Fruit fly (Drosophila melanogaster) whole organism, embryonic: ENCODE results near the gene CG8051.
A peak's percentile ranks its signal among the peaks of the same experiment; 100 is the strongest.

ENCODE experiments used
- Ada2b ChIP-seq: fragments of 200-800 bp; sonication (Bioruptor generic); IDR thresholded peaks from 2 replicates; pipeline ENCODE4 v1.3.6; 2022; ENCODE audit warnings: missing biosample characterization, missing genetic modification characterization
- Atf3 ChIP-seq: fragments of 200-800 bp; sonication (Bioruptor generic); optimal IDR thresholded peaks from 3 replicates; lab custom pipeline; 2016; ENCODE audit warnings: missing biosample characterization, missing genetic modification characterization
- Atf6 ChIP-seq: fragments of 200-800 bp; sonication (Bioruptor generic); IDR thresholded peaks from 2 replicates; pipeline ENCODE4 v1.3.6; 2022; ENCODE audit warnings: missing biosample characterization, missing genetic modification characterization
- Bgb ChIP-seq: fragments of 200-800 bp; sonication (Bioruptor generic); IDR thresholded peaks from 2 replicates; pipeline ENCODE4 v1.3.6; 2022; ENCODE audit warnings: missing biosample characterization, missing genetic modification characterization; ENCODE audit not compliant: partially characterized antibody
- CG1024 ChIP-seq: fragments of 200-800 bp; sonication (Bioruptor generic); IDR thresholded peaks from 2 replicates; pipeline ENCODE4 v1.3.6; 2022; ENCODE audit warnings: missing biosample characterization, missing genetic modification characterization
- CG11456 ChIP-seq: fragments of 200-800 bp; sonication (Bioruptor generic); IDR thresholded peaks from 3 replicates; pipeline ENCODE4 v1.3.6; 2022; ENCODE audit warnings: missing biosample characterization, missing genetic modification characterization
- CG11695 ChIP-seq: fragments of 200-800 bp; sonication (Bioruptor generic); IDR thresholded peaks from 3 replicates; pipeline ENCODE4 v1.3.6; 2022; ENCODE audit warnings: missing biosample characterization, missing genetic modification characterization
- CG14667 ChIP-seq: fragments of 200-800 bp; sonication (Bioruptor generic); IDR thresholded peaks from 2 replicates; pipeline ENCODE4 v1.3.6; 2022; ENCODE audit warnings: missing biosample characterization, missing genetic modification characterization
- CG14860 ChIP-seq: fragments of 200-800 bp; sonication (Bioruptor generic); IDR thresholded peaks from 3 replicates; pipeline ENCODE4 v1.3.6; 2022; ENCODE audit warnings: missing biosample characterization, missing genetic modification characterization; ENCODE audit not compliant: partially characterized antibody
- CG1792 ChIP-seq: fragments of 200-800 bp; sonication (Bioruptor generic); optimal IDR thresholded peaks from 2 replicates; lab custom pipeline; 2016; ENCODE audit warnings: missing biosample characterization, missing genetic modification characterization
- CG1832 ChIP-seq: fragments of 200-800 bp; sonication (Bioruptor generic); optimal IDR thresholded peaks from 2 replicates; lab custom pipeline; 2017; ENCODE audit warnings: missing biosample characterization, mild to moderate bottlenecking, missing genetic modification characterization, inconsistent platforms
- CG2712 ChIP-seq: fragments of 200-800 bp; optimal IDR thresholded peaks from 3 replicates; lab custom pipeline; 2019; ENCODE audit warnings: missing biosample characterization, mild to moderate bottlenecking, missing genetic modification characterization, moderate library complexity
- CG2875 ChIP-seq: fragments of 200-800 bp; sonication (Bioruptor generic); optimal IDR thresholded peaks from 2 replicates; lab custom pipeline; 2017; ENCODE audit warnings: missing biosample characterization, mild to moderate bottlenecking, missing genetic modification characterization, missing genetic modification reagents
- CG3065 ChIP-seq: fragments of 200-800 bp; sonication (Bioruptor generic); optimal IDR thresholded peaks from 2 replicates; lab custom pipeline; 2016; ENCODE audit warnings: missing biosample characterization, missing genetic modification characterization
- CG34376 ChIP-seq: fragments of 200-800 bp; sonication (Bioruptor generic); optimal IDR thresholded peaks from 2 replicates; lab custom pipeline; 2018; ENCODE audit warnings: missing biosample characterization, mild to moderate bottlenecking, missing genetic modification characterization
- CG42726 ChIP-seq: fragments of 200-800 bp; sonication (Bioruptor generic); IDR thresholded peaks from 2 replicates; pipeline ENCODE4 v1.3.6; 2022; ENCODE audit warnings: missing biosample characterization, missing genetic modification characterization; ENCODE audit not compliant: partially characterized antibody
- CG43689 ChIP-seq: fragments of 200-800 bp; sonication (Bioruptor generic); IDR thresholded peaks from 2 replicates; pipeline ENCODE4 v1.3.6; 2022; ENCODE audit warnings: missing biosample characterization, missing genetic modification characterization
- CG6654 ChIP-seq: fragments of 200-800 bp; sonication (Bioruptor generic); optimal IDR thresholded peaks from 2 replicates; lab custom pipeline; 2017; ENCODE audit warnings: missing biosample characterization, mild to moderate bottlenecking, missing genetic modification characterization
- CG6683 ChIP-seq: fragments of 200-800 bp; sonication (Bioruptor generic); optimal IDR thresholded peaks from 2 replicates; lab custom pipeline; 2017; ENCODE audit warnings: missing biosample characterization, mild to moderate bottlenecking, missing genetic modification characterization, missing genetic modification reagents
- CG7745 ChIP-seq: fragments of 200-800 bp; sonication (Bioruptor generic); optimal IDR thresholded peaks from 2 replicates; lab custom pipeline; 2018; ENCODE audit warnings: missing biosample characterization, mild to moderate bottlenecking, missing genetic modification characterization, moderate library complexity
- CG8388 ChIP-seq: fragments of 200-800 bp; sonication (Bioruptor generic); optimal IDR thresholded peaks from 2 replicates; lab custom pipeline; 2019; ENCODE audit warnings: missing biosample characterization, mild to moderate bottlenecking, missing genetic modification characterization, moderate library complexity
- CG9797 ChIP-seq: fragments of 200-800 bp; sonication (Bioruptor generic); optimal IDR thresholded peaks from 3 replicates; lab custom pipeline; 2018; ENCODE audit warnings: missing biosample characterization, mild to moderate bottlenecking, missing genetic modification characterization
- Doc2 ChIP-seq: fragments of 200-800 bp; sonication (Bioruptor generic); IDR thresholded peaks from 2 replicates; pipeline ENCODE4 v1.3.6; 2022; ENCODE audit warnings: missing biosample characterization, missing genetic modification characterization
- HLH3B ChIP-seq: fragments of 200-800 bp; sonication (Bioruptor generic); IDR thresholded peaks from 2 replicates; pipeline ENCODE4 v1.3.6; 2022; ENCODE audit warnings: missing biosample characterization, missing genetic modification characterization
- Lim3 ChIP-seq: fragments of 200-800 bp; sonication (Bioruptor generic); IDR thresholded peaks from 2 replicates; pipeline ENCODE4 v1.3.6; 2022; ENCODE audit warnings: missing biosample characterization, missing genetic modification characterization
- Nf-YB ChIP-seq: fragments of 200-800 bp; sonication (Bioruptor generic); optimal IDR thresholded peaks from 3 replicates; lab custom pipeline; 2019; ENCODE audit warnings: missing biosample characterization, mild to moderate bottlenecking, missing genetic modification characterization, moderate library complexity
- Oli ChIP-seq: fragments of 200-800 bp; sonication (Bioruptor generic); optimal IDR thresholded peaks from 2 replicates; lab custom pipeline; 2018; ENCODE audit warnings: missing biosample characterization, mild to moderate bottlenecking, missing genetic modification characterization, moderate library complexity
- Opbp ChIP-seq: fragments of 200-800 bp; sonication (Bioruptor generic); IDR thresholded peaks from 3 replicates; pipeline ENCODE4 v1.3.6; 2022; ENCODE audit warnings: missing biosample characterization, missing genetic modification characterization; ENCODE audit not compliant: partially characterized antibody
- Side ChIP-seq: fragments of 200-800 bp; sonication (Bioruptor generic); optimal IDR thresholded peaks from 2 replicates; lab custom pipeline; 2016; ENCODE audit warnings: missing biosample characterization, missing genetic modification characterization
- Stat92E ChIP-seq, 3 experiments: fragments of >200 bp in 2 of 3; fragments of 200-800 bp in 1 of 3; sonication (Bioruptor generic) in 1 of 3; optimal IDR thresholded peaks; 2 replicates each; lab custom pipeline; 2017 to 2019; ENCODE audit warnings: missing biosample characterization in 3 of 3, missing genetic modification characterization in 3 of 3, mild to moderate bottlenecking in 1 of 3, moderate library complexity in 1 of 3
- Xrp1 ChIP-seq: fragments of 200-800 bp; sonication (Bioruptor generic); IDR thresholded peaks from 2 replicates; pipeline ENCODE4 v1.3.6; 2022; ENCODE audit warnings: missing biosample characterization, missing genetic modification characterization
- ap ChIP-seq: fragments of 200-800 bp; sonication (Bioruptor generic); IDR thresholded peaks from 2 replicates; pipeline ENCODE4 v1.3.6; 2022; ENCODE audit warnings: missing biosample characterization, missing genetic modification characterization
- bbx ChIP-seq: fragments of 200-800 bp; sonication (Bioruptor generic); IDR thresholded peaks from 2 replicates; pipeline ENCODE4 v1.3.6; 2022; ENCODE audit warnings: missing biosample characterization, missing genetic modification characterization; ENCODE audit not compliant: partially characterized antibody
- cad ChIP-seq: fragments of >200 bp; optimal IDR thresholded peaks from 2 replicates; lab custom pipeline; 2017; ENCODE audit warnings: missing biosample characterization, missing genetic modification characterization
- chn ChIP-seq: fragments of 200-800 bp; sonication (Bioruptor generic); optimal IDR thresholded peaks from 2 replicates; lab custom pipeline; 2016; ENCODE audit warnings: missing biosample characterization, missing genetic modification characterization
- da ChIP-seq: fragments of 200-800 bp; sonication (Bioruptor generic); optimal IDR thresholded peaks from 2 replicates; lab custom pipeline; 2016; ENCODE audit warnings: missing biosample characterization, missing genetic modification characterization
- dati ChIP-seq: fragments of 200-800 bp; sonication (Bioruptor generic); IDR thresholded peaks from 2 replicates; pipeline ENCODE4 v1.3.6; 2022; ENCODE audit warnings: missing biosample characterization, missing genetic modification characterization
- disco-r ChIP-seq: fragments of 200-800 bp; sonication (Bioruptor generic); optimal IDR thresholded peaks from 2 replicates; lab custom pipeline; 2016; ENCODE audit warnings: missing biosample characterization, missing genetic modification characterization
- dmrt99B ChIP-seq: fragments of 200-800 bp; sonication (Bioruptor generic); optimal IDR thresholded peaks from 2 replicates; lab custom pipeline; 2018; ENCODE audit warnings: missing biosample characterization, mild to moderate bottlenecking, missing genetic modification characterization, moderate library complexity
- dysf ChIP-seq: fragments of 200-800 bp; sonication (Bioruptor generic); IDR thresholded peaks from 3 replicates; pipeline ENCODE4 v1.3.6; 2022; ENCODE audit warnings: missing biosample characterization, missing genetic modification characterization
- exex ChIP-seq: fragments of 200-800 bp; sonication (Bioruptor generic); optimal IDR thresholded peaks from 4 replicates; lab custom pipeline; 2018; ENCODE audit warnings: missing biosample characterization, mild to moderate bottlenecking, missing genetic modification characterization, moderate library complexity
- h ChIP-seq: fragments of >200 bp; optimal IDR thresholded peaks from 2 replicates; lab custom pipeline; 2017
- hbn ChIP-seq: fragments of 200-800 bp; sonication (Bioruptor generic); IDR thresholded peaks from 2 replicates; pipeline ENCODE4 v1.3.6; 2022; ENCODE audit warnings: missing biosample characterization, missing genetic modification characterization; ENCODE audit not compliant: partially characterized antibody
- lmd ChIP-seq: fragments of 200-800 bp; sonication (Bioruptor generic); IDR thresholded peaks from 2 replicates; pipeline ENCODE4 v1.3.6; 2022; ENCODE audit warnings: missing biosample characterization, missing genetic modification characterization
- nom ChIP-seq: fragments of 200-800 bp; sonication (Bioruptor generic); optimal IDR thresholded peaks from 2 replicates; lab custom pipeline; 2017; ENCODE audit warnings: missing biosample characterization, missing genetic modification characterization, mild to moderate bottlenecking, moderate library complexity, missing genetic modification reagents
- pnt ChIP-seq: fragments of 200-800 bp; sonication (Bioruptor generic); optimal IDR thresholded peaks from 3 replicates; lab custom pipeline; 2016; ENCODE audit warnings: missing biosample characterization, missing genetic modification characterization
- scrt ChIP-seq: fragments of 200-800 bp; sonication (Bioruptor generic); optimal IDR thresholded peaks from 2 replicates; lab custom pipeline; 2018; ENCODE audit warnings: missing biosample characterization, mild to moderate bottlenecking, missing genetic modification characterization, moderate library complexity
- seq ChIP-seq: fragments of 200-800 bp; sonication (Bioruptor generic); IDR thresholded peaks from 2 replicates; pipeline ENCODE4 v1.3.6; 2022; ENCODE audit warnings: missing biosample characterization, missing genetic modification characterization
- sqz ChIP-seq: fragments of 200-800 bp; sonication (Bioruptor generic); optimal IDR thresholded peaks from 3 replicates; lab custom pipeline; 2018; ENCODE audit warnings: missing biosample characterization, mild to moderate bottlenecking, missing genetic modification characterization
- trem ChIP-seq: fragments of 200-800 bp; optimal IDR thresholded peaks from 3 replicates; lab custom pipeline; 2019; ENCODE audit warnings: missing biosample characterization, mild to moderate bottlenecking, missing genetic modification characterization, moderate library complexity
- yki ChIP-seq: fragments of >200 bp; optimal IDR thresholded peaks from 3 replicates; lab custom pipeline; 2018
- zfh2 ChIP-seq: fragments of 200-800 bp; sonication (Bioruptor generic); optimal IDR thresholded peaks from 2 replicates; lab custom pipeline; 2016; ENCODE audit warnings: missing biosample characterization, missing genetic modification characterization

CG8051 gene

DNA sequence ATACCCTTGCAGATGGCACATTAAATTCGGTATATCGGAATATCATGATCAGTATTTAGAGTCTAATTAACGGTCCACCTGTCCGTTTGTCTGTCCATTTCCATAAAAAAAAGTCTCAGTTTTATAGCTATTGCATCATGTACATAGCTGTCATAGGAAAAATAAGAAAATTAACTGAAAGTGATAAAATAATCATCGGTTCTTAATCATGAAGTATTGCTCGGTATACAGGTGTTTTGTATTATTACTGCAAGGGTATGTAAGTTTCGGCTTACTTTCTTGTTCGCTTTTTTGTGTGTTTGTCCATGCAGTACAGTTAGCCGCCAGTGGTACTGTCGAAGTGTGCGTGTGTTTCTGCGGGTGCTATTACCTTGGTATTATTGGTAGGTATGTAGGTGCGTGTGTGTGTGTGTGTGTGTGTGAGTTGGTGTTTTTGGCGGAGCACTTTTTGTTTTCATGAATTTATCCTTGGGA is 46.9 kb upstream of the CG8051 start (continued):
- TF ChIP-seq CG2875 (GFP tag; lab: Kevin White, UChicago) (no peak), Doc2 (GFP tag; lab: Robert Waterston, UW) (no peak), CG14667 (GFP tag; lab: Robert Waterston, UW) (no peak), CG11456 (GFP tag; lab: Robert Waterston, UW) (no peak), CG6654 (GFP tag; lab: Kevin White, UChicago) (peak; percentile 9), Atf6 (GFP tag; lab: Robert Waterston, UW) (0 out of 2 replicates have a peak, but pooled peaks have one; percentile 22), Lim3 (GFP tag; lab: Robert Waterston, UW) (no peak), CG14860 (no peak), hbn (GFP tag; lab: Robert Waterston, UW) (no peak), CG3065 (GFP tag; lab: Kevin White, UChicago) (no peak), CG1792 (GFP tag; lab: Kevin White, UChicago) (no peak), seq (GFP tag; lab: Robert Waterston, UW) (no peak), Stat92E (GFP tag; optimal IDR thresholded peaks at IDR 0.05; lab: Kevin White, UChicago) (no peak), CG43689 (GFP tag; lab: Robert Waterston, UW) (no peak), sqz (GFP tag; lab: Kevin White, UChicago) (peak; percentile 42), ap (GFP tag; lab: Robert Waterston, UW) (no peak), cad (GFP tag; lab: Kevin White, UChicago) (no peak), HLH3B (no peak), Opbp (GFP tag; lab: Robert Waterston, UW) (no peak), dmrt99B (tag; lab: Kevin White, UChicago) (peak; percentile 64), Nf-YB (no peak), pnt (GFP tag; lab: Kevin White, UChicago) (peak; percentile 54), CG9797 (GFP tag; lab: Kevin White, UChicago) (no peak), da (GFP tag; lab: Kevin White, UChicago) (no peak), zfh2 (GFP tag; lab: Kevin White, UChicago) (peak; percentile 23), Xrp1 (GFP tag; lab: Robert Waterston, UW) (0 out of 2 replicates have a peak, but pooled peaks have one; percentile 44), CG34376 (GFP tag; lab: Kevin White, UChicago) (no peak), CG6683 (no peak), CG1832 (GFP tag; lab: Kevin White, UChicago) (no peak), chn (no peak), CG2712 (tag; lab: Kevin White, UChicago) (peak; percentile 67), lmd (GFP tag; lab: Robert Waterston, UW) (peak; percentile 26; the same call in 1 of the 2 replicates), CG8388 (GFP tag; lab: Kevin White, UChicago) (peak; percentile 18), Atf3 (GFP tag; lab: Kevin White, UChicago) (no peak), Oli (tag; lab: Kevin White, UChicago) (peak; percentile 63), CG7745 (tag; lab: Kevin White, UChicago) (no peak), dati (GFP tag; lab: Robert Waterston, UW) (no peak), bbx (GFP tag; lab: Robert Waterston, UW) (no peak), scrt (GFP tag; lab: Kevin White, UChicago) (peak; percentile 16), exex (tag; lab: Kevin White, UChicago) (no peak), CG11695 (GFP tag; lab: Robert Waterston, UW) (no peak), h (no peak), disco-r (no peak), trem (tag; lab: Kevin White, UChicago) (peak; percentile 25), Side (GFP tag; lab: Kevin White, UChicago) (peak; percentile 13), dysf (GFP tag; lab: Robert Waterston, UW) (peak; percentile 62), yki (lab: Kevin White, UChicago) (no peak), Bgb (GFP tag; lab: Robert Waterston, UW) (no peak), nom (GFP tag; lab: Kevin White, UChicago) (no peak), Ada2b (GFP tag; lab: Robert Waterston, UW) (no peak), CG42726 (no peak), CG1024 (GFP tag; lab: Robert Waterston, UW) (no peak)
